Fruit fly (Drosophila melanogaster): ENCODE results near the gene cue.
A peak's percentile ranks its signal among the peaks of the same experiment; 100 is the strongest.

Gene cue

dm6 chr3L:1533699-1534431, 16.8 kb upstream of the cue start, which contains the start of gene Iml1:
Gene Iml1, minus strand, starts transcription at chr3L:1534034.
- no peak for TF ChIP-seq noc (tag; optimal IDR thresholded peaks at IDR 0.05)

- TF ChIP-seq noc (tag; optimal IDR thresholded peaks at IDR 0.05), result no peak
These were observed 14.1 kb upstream of the cue start, which contains the start of gene Ir62a for dm6 chr3L:1531159-1531558. Gene Ir62a, minus strand, starts transcription at chr3L:1531259.

DNA sequence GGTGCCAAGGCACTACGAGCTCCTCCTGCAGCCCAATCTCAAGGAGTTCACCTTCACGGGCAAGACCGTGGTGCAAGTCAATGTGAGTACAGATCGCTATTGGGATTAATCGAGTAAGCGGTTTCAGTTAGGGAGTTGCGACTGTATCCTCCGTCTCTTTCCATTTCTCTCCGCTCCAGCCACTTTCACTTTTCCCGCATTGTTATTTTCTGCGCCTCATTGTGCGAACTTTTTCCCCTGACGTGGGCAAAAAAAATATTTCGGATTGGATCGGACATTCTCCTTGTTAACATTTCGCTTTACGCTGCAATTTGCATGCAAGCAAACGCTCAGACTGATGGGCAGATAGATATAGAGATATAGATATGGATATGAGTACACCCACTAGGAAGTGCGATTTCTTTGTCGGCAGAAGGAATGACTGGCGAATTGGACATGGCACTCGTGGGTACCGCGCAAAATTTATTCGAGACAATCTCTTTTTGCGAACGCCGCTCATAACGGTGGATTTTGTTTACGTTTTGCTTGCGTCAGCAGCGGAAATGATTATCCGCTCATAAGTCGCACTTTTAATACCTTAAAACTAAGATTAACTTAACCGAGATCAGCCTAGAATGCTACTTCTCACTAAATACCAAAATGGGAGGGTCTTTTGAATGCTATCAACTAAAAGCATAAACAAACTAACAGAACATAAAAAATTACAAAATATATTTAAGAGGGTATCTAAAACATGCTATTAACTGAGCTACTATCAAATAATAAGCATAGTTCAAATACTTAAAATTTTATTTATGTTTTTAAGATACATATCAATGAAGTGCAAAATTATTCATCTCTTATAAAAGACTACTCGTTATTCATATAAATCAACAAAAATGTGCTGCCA, 1.9 kb upstream of the cue start:
- peak; percentile 72 for TF ChIP-seq noc (tag; optimal IDR thresholded peaks at IDR 0.05)

- no peak for TF ChIP-seq noc (tag; optimal IDR thresholded peaks at IDR 0.05)
These were observed 390 bp upstream of the cue start for dm6 chr3L:1517274-1518047.

dm6 chr3L:1515820-1516540, 1.1 kb downstream of the cue start:
- TF ChIP-seq noc (tag; optimal IDR thresholded peaks at IDR 0.05), result peak; percentile 81

- TF ChIP-seq noc (tag; optimal IDR thresholded peaks at IDR 0.05), result peak; percentile 6
These were observed 14.8 kb downstream of the cue start, which contains the start of the genes hfp and Psa for dm6 chr3L:1502086-1502893. Gene hfp, minus strand, starts transcription at chr3L:1502590. Gene Psa, plus strand, starts transcription at chr3L:1502843.

- no peak for TF ChIP-seq noc (tag; optimal IDR thresholded peaks at IDR 0.05)
These were observed 20.7 kb downstream of the cue start, which contains the start of gene CG12084 for dm6 chr3L:1496408-1496807. Gene CG12084, minus strand, starts transcription at chr3L:1496643.

dm6 chr3L:1495803-1496202, 21.3 kb downstream of the cue start:
- TF ChIP-seq noc (tag; optimal IDR thresholded peaks at IDR 0.05), result no peak

- no peak for TF ChIP-seq noc (tag; optimal IDR thresholded peaks at IDR 0.05)
These were observed 27.5 kb downstream of the cue start, which contains the start of gene stet for dm6 chr3L:1489523-1489922. Gene stet, minus strand, starts transcription at chr3L:1489547.

DNA sequence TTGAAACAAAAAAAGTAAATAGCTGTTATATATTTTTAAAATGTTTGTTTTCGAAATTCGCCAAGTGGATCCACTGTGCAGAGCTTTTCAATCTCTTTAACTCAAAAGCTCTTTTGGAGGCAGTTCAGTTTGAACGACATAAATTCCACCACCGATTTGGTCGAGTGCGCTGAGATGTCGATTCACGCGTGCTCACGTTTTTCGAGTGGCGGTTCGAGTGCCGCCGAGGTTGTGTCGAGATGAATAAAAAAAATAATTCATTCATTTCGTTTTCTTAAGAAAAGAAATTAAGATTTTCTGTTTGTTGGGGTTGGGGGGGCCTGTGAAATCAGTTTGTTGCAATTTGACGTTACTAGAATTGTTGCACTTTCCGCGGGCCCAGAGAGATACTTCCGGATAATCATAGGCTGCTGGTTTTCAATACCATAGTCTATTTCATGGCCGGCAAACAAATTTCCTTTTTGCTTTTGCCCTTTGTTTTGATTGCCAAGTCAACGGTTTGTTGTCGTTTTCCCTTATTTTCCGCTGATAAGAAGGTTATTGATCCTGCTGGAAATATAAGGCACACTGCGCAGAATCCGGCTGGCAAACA, 28.4 kb downstream of the cue start:
- no peak for TF ChIP-seq noc (tag; optimal IDR thresholded peaks at IDR 0.05)

DNA sequence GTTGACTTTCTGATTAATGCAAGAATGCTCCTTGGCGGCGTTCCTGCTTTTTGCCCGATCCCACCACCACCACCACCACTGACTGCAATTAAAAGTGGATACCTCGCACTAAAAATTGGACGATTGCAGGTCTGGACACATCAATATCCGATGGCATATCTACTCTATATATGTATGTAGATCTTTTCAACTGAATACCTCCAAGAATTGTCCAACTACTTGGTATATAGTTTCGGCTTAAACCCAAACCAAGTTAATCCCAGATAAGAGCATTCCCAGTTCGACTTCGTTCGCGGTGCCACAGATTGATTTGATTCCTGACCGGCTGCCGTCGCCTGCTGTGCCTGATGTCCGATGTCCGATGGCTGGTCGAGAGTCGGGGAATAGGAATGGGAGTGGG, 32.3 kb downstream of the cue start:
- no peak for TF ChIP-seq noc (tag; optimal IDR thresholded peaks at IDR 0.05)

dm6 chr3L:1478998-1479680, 37.9 kb downstream of the cue start:
- TF ChIP-seq noc (tag; optimal IDR thresholded peaks at IDR 0.05), result no peak

DNA sequence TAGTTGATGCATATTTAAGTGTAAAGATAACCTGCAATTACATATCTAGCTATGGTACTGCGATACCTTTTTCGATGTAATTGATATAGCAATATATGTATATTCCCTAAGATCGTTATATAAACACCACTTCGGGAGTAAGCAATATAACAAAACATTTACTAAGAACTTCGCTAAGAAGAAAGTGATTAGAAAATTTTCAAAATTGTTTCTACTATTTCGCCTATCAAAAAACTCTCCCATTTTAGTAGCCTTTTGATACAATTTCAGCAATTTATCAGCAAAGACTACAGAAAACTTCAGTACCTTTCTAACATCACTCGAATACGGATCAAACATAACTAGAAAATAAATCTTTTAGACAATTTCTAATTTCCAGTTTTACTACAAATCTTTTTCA, 39.8 kb downstream of the cue start, which contains the start of gene robl62A:
robl62A (plus strand) TSS at position 301 of the 400 bp plus-strand sequence.
- no peak for TF ChIP-seq noc (tag; optimal IDR thresholded peaks at IDR 0.05)
